Fruit fly (Drosophila melanogaster): ENCODE results near the gene CG17650.

DNA sequence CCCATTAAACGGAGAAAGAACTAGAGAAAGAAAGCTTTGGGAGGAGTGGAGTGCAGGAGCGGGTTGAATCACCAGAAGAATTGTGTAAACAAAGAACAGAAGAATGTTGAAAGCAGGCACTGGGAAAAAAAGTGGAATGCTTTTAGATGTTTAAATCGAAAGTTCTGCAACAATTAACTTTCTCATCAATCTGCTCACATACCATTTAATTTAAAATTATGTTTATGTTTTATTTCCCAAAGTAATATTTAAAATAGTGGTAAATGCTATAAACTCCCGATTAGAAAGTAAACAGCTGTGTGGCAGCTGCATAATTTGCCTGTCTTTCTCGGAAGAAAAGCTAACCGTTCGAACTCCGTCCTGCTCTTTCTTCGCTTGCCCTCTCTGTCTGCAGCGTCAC, 20.8 kb downstream of the CG17650 start:
- TF ChIP-seq CG7045 (GFP tag; optimal IDR thresholded peaks at IDR 0.05) (no peak), ovo (GFP tag; optimal IDR thresholded peaks at IDR 0.05) (no peak), toe (GFP tag; optimal IDR thresholded peaks at IDR 0.05) (no peak), bab1 (GFP tag; optimal IDR thresholded peaks at IDR 0.05) (no peak), kay (GFP tag; ENCODE audit: borderline replicate concordance) (no peak), CG11617 (GFP tag; optimal IDR thresholded peaks at IDR 0.05) (no peak)
